Fruit fly (Drosophila melanogaster): ENCODE data around the gene CG33177.

The CG33177 gene

DNA sequence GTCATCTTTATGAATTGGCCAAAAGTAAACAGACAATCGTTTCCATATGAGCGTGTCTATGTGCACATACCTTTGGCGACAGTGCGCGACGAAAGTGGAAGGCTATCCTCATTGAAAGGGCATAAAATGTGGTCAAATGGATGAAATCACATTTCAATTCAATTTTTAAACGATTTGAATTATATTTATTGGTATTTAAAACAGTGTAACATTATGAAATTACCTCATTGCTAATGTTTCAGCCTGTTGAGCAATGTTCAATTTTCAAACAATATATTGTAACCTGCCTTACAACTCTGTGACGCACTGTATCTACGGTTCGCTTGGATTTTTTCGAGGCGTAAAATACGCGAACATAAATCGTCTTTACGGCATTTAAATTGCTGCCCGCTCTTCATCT, 38.9 kb downstream of the CG33177 start (continued):
- TF ChIP-seq CG10147 (GFP tag; optimal IDR thresholded peaks at IDR 0.05) = peak; percentile 71
- no peak for TF ChIP-seq CG3163 (GFP tag; optimal IDR thresholded peaks at IDR 0.05)
- TF ChIP-seq bbx (GFP tag; IDR thresholded peaks at IDR 0.05; ENCODE audit: partially characterized antibody) = no peak
- TF ChIP-seq CG15073 (GFP tag; optimal IDR thresholded peaks at IDR 0.05) = no peak
- no peak for TF ChIP-seq CG8290 (GFP tag; optimal IDR thresholded peaks at IDR 0.05)
- TF ChIP-seq CG8290 (tag; optimal IDR thresholded peaks at IDR 0.05) = peak in 1 of 2 experiments; percentile 75
- peak; percentile 27; the same call in 1 of the 2 replicates for TF ChIP-seq CG14441 (GFP tag; IDR thresholded peaks at IDR 0.05)
- TF ChIP-seq CG1647 (GFP tag; optimal IDR thresholded peaks at IDR 0.05) = no peak
- TF ChIP-seq mam (GFP tag; optimal IDR thresholded peaks at IDR 0.05) = peak; percentile 54
- peak; percentile 54 for TF ChIP-seq CG4404 (GFP tag; IDR thresholded peaks at IDR 0.05)
- TF ChIP-seq CG8944 (GFP tag; optimal IDR thresholded peaks at IDR 0.05) = no peak
- TF ChIP-seq shn (GFP tag; optimal IDR thresholded peaks at IDR 0.05) = no peak
- no peak for TF ChIP-seq otp (GFP tag; IDR thresholded peaks at IDR 0.05)
- peak; percentile 49 for TF ChIP-seq Dek (tag; optimal IDR thresholded peaks at IDR 0.05)
- TF ChIP-seq Doc3 (GFP tag; IDR thresholded peaks at IDR 0.05; ENCODE audit: partially characterized antibody) = no peak
- no peak for TF ChIP-seq ATbp (GFP tag; optimal IDR thresholded peaks at IDR 0.05)
- TF ChIP-seq CG11085 (GFP tag; IDR thresholded peaks at IDR 0.05) = no peak
- peak; percentile 81 for TF ChIP-seq CG9932 (GFP tag; IDR thresholded peaks at IDR 0.05)
- TF ChIP-seq nmo (GFP tag; optimal IDR thresholded peaks at IDR 0.05) = peak; percentile 33
- TF ChIP-seq D19B (GFP tag; optimal IDR thresholded peaks at IDR 0.05) = peak; percentile 7
- TF ChIP-seq CkIIα-i1 (GFP tag; IDR thresholded peaks at IDR 0.05) = no peak
- no peak for TF ChIP-seq chinmo (GFP tag; IDR thresholded peaks at IDR 0.05; ENCODE audit: partially characterized antibody)
- no peak for TF ChIP-seq oc (tag; optimal IDR thresholded peaks at IDR 0.05)
- peak; percentile 20; the same call in 1 of the 2 replicates for TF ChIP-seq MBD-R2 (GFP tag; IDR thresholded peaks at IDR 0.05)
- TF ChIP-seq sima (GFP tag; optimal IDR thresholded peaks at IDR 0.05) = no peak
- no peak for TF ChIP-seq Doc2 (GFP tag; IDR thresholded peaks at IDR 0.05)
- no peak for TF ChIP-seq Hey (tag; optimal IDR thresholded peaks at IDR 0.05)
- peak; percentile 36; the same call in 1 of the 2 replicates for TF ChIP-seq wdn (GFP tag; IDR thresholded peaks at IDR 0.05)
- TF ChIP-seq CG7839 (tag; optimal IDR thresholded peaks at IDR 0.05) = peak; percentile 62
- TF ChIP-seq CG12071 (GFP tag; optimal IDR thresholded peaks at IDR 0.05) = peak; percentile 21
- no peak for TF ChIP-seq CG32767 (GFP tag; IDR thresholded peaks at IDR 0.05)
- no peak for TF ChIP-seq cato (GFP tag; optimal IDR thresholded peaks at IDR 0.05; ENCODE audit: borderline replicate concordance)
- TF ChIP-seq CG9727 (GFP tag; optimal IDR thresholded peaks at IDR 0.05) = peak; percentile 26
- TF ChIP-seq repo (GFP tag; optimal IDR thresholded peaks at IDR 0.05) = no peak
- peak; percentile 27 to 33 for TF ChIP-seq dpn (GFP tag; optimal IDR thresholded peaks at IDR 0.05)
- no peak for TF ChIP-seq CG12744 (GFP tag; optimal IDR thresholded peaks at IDR 0.05)
- no peak for TF ChIP-seq Camta (GFP tag; optimal IDR thresholded peaks at IDR 0.05)
- no peak for TF ChIP-seq Usf (GFP tag; optimal IDR thresholded peaks at IDR 0.05)
- TF ChIP-seq Ptx1 (GFP tag; IDR thresholded peaks at IDR 0.05) = peak; percentile 44
- no peak for TF ChIP-seq CG12104 (GFP tag; optimal IDR thresholded peaks at IDR 0.05)
- TF ChIP-seq NK7.1 (GFP tag; optimal IDR thresholded peaks at IDR 0.05) = no peak
- no peak for TF ChIP-seq HmgD (GFP tag; optimal IDR thresholded peaks at IDR 0.05)
- TF ChIP-seq dmrt99B (tag; optimal IDR thresholded peaks at IDR 0.05) = peak; percentile 60
- no peak for TF ChIP-seq hkb (optimal IDR thresholded peaks at IDR 0.05)
- peak; percentile 28; the same call in 1 of the 2 replicates for TF ChIP-seq hkb (GFP tag; IDR thresholded peaks at IDR 0.05)
- TF ChIP-seq CG14014 (GFP tag; IDR thresholded peaks at IDR 0.05) = peak; percentile 53
- TF ChIP-seq CG3847 (GFP tag; IDR thresholded peaks at IDR 0.05) = peak; percentile 62
- TF ChIP-seq gro (GFP tag; optimal IDR thresholded peaks at IDR 0.05) = peak; percentile 4
- peak; percentile 54 for TF ChIP-seq CG18599 (GFP tag; optimal IDR thresholded peaks at IDR 0.05)
- no peak for TF ChIP-seq CG1792 (GFP tag; optimal IDR thresholded peaks at IDR 0.05)
- no peak for TF ChIP-seq CG4328 (GFP tag; optimal IDR thresholded peaks at IDR 0.05)
- TF ChIP-seq CG6683 (GFP tag; optimal IDR thresholded peaks at IDR 0.05) = no peak

All from whole organism, embryonic.